Fruit fly (Drosophila melanogaster) whole organism, embryonic: Measurements from ENCODE around the gene CG6574.
A peak's percentile ranks its signal among the peaks of the same experiment; 100 is the strongest.

ENCODE experiments used
- Atf-2 ChIP-seq: fragments of 200-800 bp; sonication (Bioruptor generic); optimal IDR thresholded peaks from 2 replicates; lab custom pipeline; 2016; ENCODE audit warnings: missing biosample characterization, missing genetic modification characterization
- Blimp-1 ChIP-seq: fragments of 200-800 bp; sonication (Bioruptor generic); optimal IDR thresholded peaks from 3 replicates; lab custom pipeline; 2018; ENCODE audit warnings: missing biosample characterization, missing genetic modification characterization, mild to moderate bottlenecking, moderate library complexity, missing genetic modification reagents
- CG10209 ChIP-seq: fragments of 200-800 bp; sonication (Bioruptor generic); optimal IDR thresholded peaks from 3 replicates; lab custom pipeline; 2017; ENCODE audit warnings: missing biosample characterization, mild to moderate bottlenecking, missing genetic modification characterization, missing genetic modification reagents
- CG10565 ChIP-seq: fragments of 200-800 bp; sonication (Bioruptor generic); optimal IDR thresholded peaks from 3 replicates; lab custom pipeline; 2016; ENCODE audit warnings: missing biosample characterization, mild to moderate bottlenecking, missing genetic modification characterization
- CG11456 ChIP-seq: fragments of 200-800 bp; sonication (Bioruptor generic); IDR thresholded peaks from 3 replicates; pipeline ENCODE4 v1.3.6; 2022; ENCODE audit warnings: missing biosample characterization, missing genetic modification characterization
- CG11695 ChIP-seq: fragments of 200-800 bp; sonication (Bioruptor generic); IDR thresholded peaks from 3 replicates; pipeline ENCODE4 v1.3.6; 2022; ENCODE audit warnings: missing biosample characterization, missing genetic modification characterization
- CG12236 ChIP-seq: fragments of 200-800 bp; sonication (Bioruptor generic); optimal IDR thresholded peaks from 2 replicates; lab custom pipeline; 2016; ENCODE audit warnings: missing biosample characterization, missing genetic modification characterization
- CG12744 ChIP-seq: fragments of 200-800 bp; sonication (Bioruptor generic); optimal IDR thresholded peaks from 2 replicates; lab custom pipeline; 2016; ENCODE audit warnings: missing biosample characterization, missing genetic modification characterization
- CG13287 ChIP-seq: fragments of 200-800 bp; sonication (Bioruptor generic); IDR thresholded peaks from 2 replicates; pipeline ENCODE4 v1.3.6; 2022; ENCODE audit warnings: missing biosample characterization, missing genetic modification characterization; ENCODE audit not compliant: partially characterized antibody
- CG17829 ChIP-seq: fragments of 200-800 bp; optimal IDR thresholded peaks from 2 replicates; lab custom pipeline; 2019; ENCODE audit warnings: missing biosample characterization, mild to moderate bottlenecking, missing genetic modification characterization, moderate library complexity
- CG18476 ChIP-seq: fragments of 200-800 bp; sonication (Bioruptor generic); optimal IDR thresholded peaks from 2 replicates; lab custom pipeline; 2016; ENCODE audit warnings: missing biosample characterization, mild to moderate bottlenecking, missing genetic modification characterization
- CG30020 ChIP-seq: fragments of 200-800 bp; optimal IDR thresholded peaks from 2 replicates; lab custom pipeline; 2019; ENCODE audit warnings: missing biosample characterization, mild to moderate bottlenecking, missing genetic modification characterization, moderate library complexity
- CG32772 ChIP-seq: fragments of 200-800 bp; sonication (Bioruptor generic); IDR thresholded peaks from 2 replicates; pipeline ENCODE4 v1.3.6; 2022; ENCODE audit warnings: missing biosample characterization, missing genetic modification characterization
- CG6854 ChIP-seq: fragments of 200-800 bp; sonication (Bioruptor generic); optimal IDR thresholded peaks from 3 replicates; lab custom pipeline; 2017; ENCODE audit warnings: missing biosample characterization, mild to moderate bottlenecking, missing genetic modification characterization
- CG7963 ChIP-seq: fragments of 200-800 bp; sonication (Bioruptor generic); IDR thresholded peaks from 3 replicates; pipeline ENCODE4 v1.3.6; 2022; ENCODE audit warnings: missing biosample characterization, missing genetic modification characterization; ENCODE audit not compliant: partially characterized antibody
- Camta ChIP-seq: fragments of 200-800 bp; sonication (Bioruptor generic); optimal IDR thresholded peaks from 2 replicates; lab custom pipeline; 2016; ENCODE audit warnings: missing biosample characterization, missing genetic modification characterization
- Chrac-16 ChIP-seq: fragments of 200-800 bp; sonication (Bioruptor generic); optimal IDR thresholded peaks from 3 replicates; lab custom pipeline; 2016; ENCODE audit warnings: missing biosample characterization, missing genetic modification characterization
- D19B ChIP-seq: fragments of 200-800 bp; sonication (Bioruptor generic); optimal IDR thresholded peaks from 2 replicates; lab custom pipeline; 2017; ENCODE audit warnings: missing biosample characterization, mild to moderate bottlenecking, missing genetic modification characterization
- Dp ChIP-seq: fragments of 200-800 bp; sonication (Bioruptor generic); optimal IDR thresholded peaks from 2 replicates; lab custom pipeline; 2018; ENCODE audit warnings: missing biosample characterization, mild to moderate bottlenecking, missing genetic modification characterization, moderate library complexity
- Dref ChIP-seq: fragments of 200-800 bp; sonication (Bioruptor generic); IDR thresholded peaks from 2 replicates; pipeline ENCODE4 v1.3.6; 2022; ENCODE audit warnings: missing biosample characterization, missing genetic modification characterization
- E2f2 ChIP-seq: fragments of 200-800 bp; sonication (Bioruptor generic); IDR thresholded peaks from 2 replicates; pipeline ENCODE4 v1.3.6; 2022; ENCODE audit warnings: missing biosample characterization, missing genetic modification characterization
- Fer3 ChIP-seq: fragments of 200-800 bp; sonication (Bioruptor generic); optimal IDR thresholded peaks from 2 replicates; lab custom pipeline; 2018; ENCODE audit warnings: missing biosample characterization, mild to moderate bottlenecking, missing genetic modification characterization, moderate library complexity
- Gug ChIP-seq: fragments of 200-800 bp; sonication (Bioruptor generic); IDR thresholded peaks from 4 replicates; pipeline ENCODE4 v1.3.6; 2022; ENCODE audit warnings: missing biosample characterization, missing genetic modification characterization
- Hr3 ChIP-seq: fragments of 200-800 bp; sonication (Bioruptor generic); optimal IDR thresholded peaks from 3 replicates; lab custom pipeline; 2016; ENCODE audit warnings: missing biosample characterization, missing genetic modification characterization
- Hsf ChIP-seq: fragments of 200-800 bp; sonication (Bioruptor generic); optimal IDR thresholded peaks from 3 replicates; lab custom pipeline; 2016; ENCODE audit warnings: missing biosample characterization, missing genetic modification characterization
- MBD-R2 ChIP-seq: fragments of 200-800 bp; sonication (Bioruptor generic); IDR thresholded peaks from 2 replicates; pipeline ENCODE4 v1.3.6; 2022; ENCODE audit warnings: missing biosample characterization, missing genetic modification characterization
- Nf-YB ChIP-seq: fragments of 200-800 bp; sonication (Bioruptor generic); optimal IDR thresholded peaks from 3 replicates; lab custom pipeline; 2019; ENCODE audit warnings: missing biosample characterization, mild to moderate bottlenecking, missing genetic modification characterization, moderate library complexity
- Sox100B ChIP-seq: fragments of 200-800 bp; sonication (Bioruptor generic); optimal IDR thresholded peaks from 3 replicates; lab custom pipeline; 2018; ENCODE audit warnings: missing biosample characterization, mild to moderate bottlenecking, missing genetic modification characterization
- TFAM ChIP-seq: fragments of 200-800 bp; sonication (Bioruptor generic); optimal IDR thresholded peaks from 2 replicates; lab custom pipeline; 2017; ENCODE audit warnings: missing biosample characterization, missing genetic modification characterization, inconsistent platforms
- Taf1 ChIP-seq: fragments of 200-800 bp; sonication (Bioruptor generic); IDR thresholded peaks from 2 replicates; pipeline ENCODE4 v1.3.6; 2022; ENCODE audit warnings: missing biosample characterization, missing genetic modification characterization
- ac ChIP-seq: fragments of 200-800 bp; sonication (Bioruptor generic); optimal IDR thresholded peaks from 3 replicates; lab custom pipeline; 2017; ENCODE audit warnings: missing biosample characterization, mild to moderate bottlenecking, missing genetic modification characterization
- amos ChIP-seq: fragments of 200-800 bp; sonication (Bioruptor generic); IDR thresholded peaks from 2 replicates; pipeline ENCODE4 v1.3.6; 2022; ENCODE audit warnings: missing biosample characterization, missing genetic modification characterization; ENCODE audit not compliant: partially characterized antibody
- bcd ChIP-seq: fragments of 200-800 bp; sonication (Bioruptor generic); optimal IDR thresholded peaks from 2 replicates; lab custom pipeline; 2017; ENCODE audit warnings: missing biosample characterization, mild to moderate bottlenecking, missing genetic modification characterization
- br ChIP-seq: fragments of >200 bp; optimal IDR thresholded peaks from 2 replicates; lab custom pipeline; 2017
- da ChIP-seq: fragments of 200-800 bp; sonication (Bioruptor generic); optimal IDR thresholded peaks from 2 replicates; lab custom pipeline; 2016; ENCODE audit warnings: missing biosample characterization, missing genetic modification characterization
- insv ChIP-seq, 2 experiments: fragments of 200-800 bp; sonication (Bioruptor generic); optimal IDR thresholded peaks; 3 replicates each; lab custom pipeline; 2016 to 2018; ENCODE audit warnings: missing biosample characterization in 2 of 2, missing genetic modification characterization in 2 of 2
- luna ChIP-seq: fragments of 200-800 bp; sonication (Bioruptor generic); optimal IDR thresholded peaks from 2 replicates; lab custom pipeline; 2016; ENCODE audit warnings: missing biosample characterization, missing genetic modification characterization
- nerfin-2 ChIP-seq: fragments of 200-800 bp; sonication (Bioruptor generic); IDR thresholded peaks from 2 replicates; pipeline ENCODE4 v1.3.6; 2022; ENCODE audit warnings: missing biosample characterization, missing genetic modification characterization; ENCODE audit not compliant: partially characterized antibody
- nmo ChIP-seq: fragments of 200-800 bp; sonication (Bioruptor generic); optimal IDR thresholded peaks from 2 replicates; lab custom pipeline; 2018; ENCODE audit warnings: missing biosample characterization, mild to moderate bottlenecking, missing genetic modification characterization, moderate library complexity
- pnt ChIP-seq: fragments of 200-800 bp; sonication (Bioruptor generic); optimal IDR thresholded peaks from 3 replicates; lab custom pipeline; 2016; ENCODE audit warnings: missing biosample characterization, missing genetic modification characterization
- rib ChIP-seq: fragments of 200-800 bp; sonication (Bioruptor generic); IDR thresholded peaks from 2 replicates; pipeline ENCODE4 v1.3.6; 2022; ENCODE audit warnings: missing biosample characterization, missing genetic modification characterization
- row ChIP-seq: fragments of 200-800 bp; sonication (Bioruptor generic); IDR thresholded peaks from 3 replicates; pipeline ENCODE4 v1.3.6; 2022; ENCODE audit warnings: missing biosample characterization, missing genetic modification characterization
- shn ChIP-seq: fragments of 200-800 bp; sonication (Bioruptor generic); optimal IDR thresholded peaks from 3 replicates; lab custom pipeline; 2016; ENCODE audit warnings: missing biosample characterization, missing genetic modification characterization
- sna ChIP-seq: fragments of 200-800 bp; sonication (Bioruptor generic); IDR thresholded peaks from 2 replicates; pipeline ENCODE4 v1.3.6; 2022; ENCODE audit warnings: missing biosample characterization, missing genetic modification characterization; ENCODE audit not compliant: partially characterized antibody
- trem ChIP-seq: fragments of 200-800 bp; optimal IDR thresholded peaks from 3 replicates; lab custom pipeline; 2019; ENCODE audit warnings: missing biosample characterization, mild to moderate bottlenecking, missing genetic modification characterization, moderate library complexity
- wek ChIP-seq: fragments of 200-800 bp; sonication (Bioruptor generic); optimal IDR thresholded peaks from 3 replicates; lab custom pipeline; 2018; ENCODE audit warnings: missing biosample characterization, mild to moderate bottlenecking, missing genetic modification characterization, moderate library complexity
- wor ChIP-seq: fragments of 200-800 bp; sonication (Bioruptor generic); IDR thresholded peaks from 2 replicates; pipeline ENCODE4 v1.3.6; 2022; ENCODE audit warnings: missing biosample characterization, missing genetic modification characterization
- zen ChIP-seq: fragments of 200-800 bp; sonication (Bioruptor generic); optimal IDR thresholded peaks from 3 replicates; lab custom pipeline; 2018; ENCODE audit warnings: missing biosample characterization, mild to moderate bottlenecking, missing genetic modification characterization, moderate library complexity
- zfh2 ChIP-seq: fragments of 200-800 bp; sonication (Bioruptor generic); optimal IDR thresholded peaks from 2 replicates; lab custom pipeline; 2016; ENCODE audit warnings: missing biosample characterization, missing genetic modification characterization

CG6574 gene

DNA sequence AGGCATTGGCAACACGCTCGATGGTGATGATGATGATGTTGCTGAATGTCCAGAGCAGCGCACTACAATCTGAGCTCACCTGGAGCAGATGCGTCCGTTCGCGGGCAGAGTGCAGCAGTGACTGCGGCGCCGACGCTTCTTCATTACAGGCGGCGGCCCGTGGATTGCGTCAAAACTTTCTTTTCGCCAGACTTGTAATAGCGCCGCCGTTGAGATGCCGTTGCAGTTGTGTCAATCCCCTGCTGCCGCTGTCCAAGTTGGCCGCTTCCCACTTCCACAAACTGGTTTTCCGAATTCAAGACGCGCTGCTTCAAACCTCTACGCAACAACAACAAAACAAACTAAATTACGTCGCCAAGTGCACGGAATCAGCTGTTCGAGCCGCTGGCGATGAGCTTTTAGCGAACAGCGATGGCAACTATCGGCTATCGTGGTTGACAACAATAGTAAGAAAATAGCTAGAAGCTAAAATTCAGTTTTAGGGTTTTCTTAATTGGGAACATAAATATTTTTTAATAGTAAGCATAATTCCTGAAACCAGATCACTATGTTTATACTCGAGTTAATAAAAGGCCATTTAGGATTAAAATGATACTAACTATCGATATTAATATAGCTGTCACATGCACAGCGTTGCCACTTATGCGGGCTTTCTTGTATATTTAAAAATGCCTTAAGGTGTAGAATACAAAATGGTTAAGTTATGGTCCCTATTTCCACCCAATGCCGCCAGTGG is 19.2 kb upstream of the CG6574 start, which contains the start of gene Tpc1 (continued):
- no peak for TF ChIP-seq CG10565 (GFP tag; lab: Kevin White, UChicago)
- TF ChIP-seq pnt (GFP tag; lab: Kevin White, UChicago): no peak
- TF ChIP-seq ac: no peak
- peak; percentile 20 for TF ChIP-seq bcd
- TF ChIP-seq zen (tag; lab: Kevin White, UChicago): peak; percentile 48
- TF ChIP-seq CG13287 (GFP tag; lab: Robert Waterston, UW): peak; percentile 92
- TF ChIP-seq Hsf (GFP tag; lab: Kevin White, UChicago): peak; percentile 57
- peak; percentile 93 for TF ChIP-seq MBD-R2 (GFP tag; lab: Robert Waterston, UW)
- no peak for TF ChIP-seq wor (GFP tag; lab: Robert Waterston, UW)
- TF ChIP-seq CG30020: no peak
- peak; percentile 93 for TF ChIP-seq row (GFP tag; lab: Robert Waterston, UW)
- TF ChIP-seq CG11695 (GFP tag; lab: Robert Waterston, UW): no peak
- TF ChIP-seq br: no peak
- TF ChIP-seq CG12744 (GFP tag; lab: Kevin White, UChicago): peak; percentile 3
- TF ChIP-seq wek: no peak
- TF ChIP-seq CG11456: no peak
- TF ChIP-seq Chrac-16 (GFP tag; lab: Kevin White, UChicago): peak; percentile 24
- no peak for TF ChIP-seq CG12236
- no peak for TF ChIP-seq Nf-YB
- TF ChIP-seq sna: peak; percentile 94
- TF ChIP-seq insv (GFP tag; optimal IDR thresholded peaks at IDR 0.05; lab: Kevin White, UChicago): no peak
- TF ChIP-seq Dref (GFP tag; lab: Robert Waterston, UW): peak; percentile 62
- TF ChIP-seq CG17829 (tag; lab: Kevin White, UChicago): peak; percentile 53
- TF ChIP-seq zfh2 (GFP tag; lab: Kevin White, UChicago): peak; percentile 41
- no peak for TF ChIP-seq rib (GFP tag; lab: Robert Waterston, UW)
- TF ChIP-seq CG10209 (GFP tag; lab: Kevin White, UChicago): no peak
- peak; percentile 23 for TF ChIP-seq Hr3
- TF ChIP-seq luna: peak; percentile 48
- TF ChIP-seq trem (tag; lab: Kevin White, UChicago): peak; percentile 67
- peak; percentile 10 for TF ChIP-seq shn (GFP tag; lab: Kevin White, UChicago)
- no peak for TF ChIP-seq TFAM (GFP tag; lab: Kevin White, UChicago)
- TF ChIP-seq CG32772 (GFP tag; lab: Robert Waterston, UW): no peak
- no peak; the same call in 3 of the 4 replicates for TF ChIP-seq Gug (GFP tag; lab: Robert Waterston, UW)
- no peak for TF ChIP-seq Atf-2 (GFP tag; lab: Kevin White, UChicago)
- no peak for TF ChIP-seq Fer3 (tag; lab: Kevin White, UChicago)
- peak; percentile 83 for TF ChIP-seq Blimp-1 (GFP tag; lab: Kevin White, UChicago)
- peak; percentile 82; the same call in 1 of the 2 replicates for TF ChIP-seq amos
- peak; percentile 89 for TF ChIP-seq Dp (GFP tag; lab: Kevin White, UChicago)
- TF ChIP-seq CG7963 (GFP tag; lab: Robert Waterston, UW): peak; percentile 47; the same call in 2 of the 3 replicates
- TF ChIP-seq D19B (GFP tag; lab: Kevin White, UChicago): no peak
- no peak for TF ChIP-seq CG18476 (GFP tag; lab: Kevin White, UChicago)
- no peak for TF ChIP-seq CG6854 (GFP tag; lab: Kevin White, UChicago)
- no peak for TF ChIP-seq da
- TF ChIP-seq nerfin-2 (GFP tag; lab: Robert Waterston, UW): no peak
- no peak for TF ChIP-seq Camta (GFP tag; lab: Kevin White, UChicago)
- no peak for TF ChIP-seq Sox100B
- TF ChIP-seq E2f2: peak; percentile 94
- peak; percentile 65 for TF ChIP-seq nmo (GFP tag; lab: Kevin White, UChicago)
- no peak for TF ChIP-seq Taf1 (GFP tag; lab: Robert Waterston, UW)
